Fruit fly (Drosophila melanogaster): ENCODE data around the gene lost.
A peak's percentile ranks its signal among the peaks of the same experiment; 100 is the strongest.

The lost gene

dm6 chr3R:4382165-4382564 is 20.7 kb upstream of the lost start:
- TF ChIP-seq pan (optimal IDR thresholded peaks at IDR 0.05) (no peak), CG32264 (GFP tag; optimal IDR thresholded peaks at IDR 0.05) (no peak), Hnf4 (GFP tag; optimal IDR thresholded peaks at IDR 0.05) (no peak), Abd-B (GFP tag; optimal IDR thresholded peaks at IDR 0.05) (no peak), sage (GFP tag; optimal IDR thresholded peaks at IDR 0.05) (no peak), rgr (GFP tag; optimal IDR thresholded peaks at IDR 0.05) (no peak), dl (GFP tag; optimal IDR thresholded peaks at IDR 0.05; ENCODE audit: insufficient read depth in 1 of 2, partially characterized antibody in 2 of 2) (no peak), tai (GFP tag; optimal IDR thresholded peaks at IDR 0.05) (no peak), Rel (GFP tag; optimal IDR thresholded peaks at IDR 0.05) (no peak), Rel (tag; optimal IDR thresholded peaks at IDR 0.05) (no peak), dsf (GFP tag; optimal IDR thresholded peaks at IDR 0.05; ENCODE audit: borderline replicate concordance) (no peak), OdsH (GFP tag; optimal IDR thresholded peaks at IDR 0.05) (no peak)

- peak; percentile 25 for TF ChIP-seq Myc (optimal IDR thresholded peaks at IDR 0.05)
- peak; percentile 35 for TF ChIP-seq rgr (GFP tag; optimal IDR thresholded peaks at IDR 0.05)
- TF ChIP-seq dmrt93B (GFP tag; optimal IDR thresholded peaks at IDR 0.05) = no peak
- peak; percentile 59 for TF ChIP-seq HLH106 (tag; optimal IDR thresholded peaks at IDR 0.05)
- TF ChIP-seq Mio (GFP tag; optimal IDR thresholded peaks at IDR 0.05) = no peak
- TF ChIP-seq Vsx2 (GFP tag; optimal IDR thresholded peaks at IDR 0.05; ENCODE audit: partially characterized antibody) = no peak
- TF ChIP-seq tai (GFP tag; optimal IDR thresholded peaks at IDR 0.05) = no peak
- TF ChIP-seq psq (GFP tag; optimal IDR thresholded peaks at IDR 0.05) = peak; percentile 23
- TF ChIP-seq Rel (GFP tag; optimal IDR thresholded peaks at IDR 0.05) = no peak
- peak; percentile 90 for TF ChIP-seq Rel (tag; optimal IDR thresholded peaks at IDR 0.05)
- TF ChIP-seq N (GFP tag; optimal IDR thresholded peaks at IDR 0.05) = no peak
- TF ChIP-seq OdsH (GFP tag; optimal IDR thresholded peaks at IDR 0.05) = no peak
- no peak for TF ChIP-seq Hr78 (GFP tag; optimal IDR thresholded peaks at IDR 0.05)
- TF ChIP-seq Hnf4 (GFP tag; optimal IDR thresholded peaks at IDR 0.05) = peak; percentile 51
- no peak for TF ChIP-seq jim (GFP tag; optimal IDR thresholded peaks at IDR 0.05)
- TF ChIP-seq br (GFP tag; optimal IDR thresholded peaks at IDR 0.05) = no peak
- TF ChIP-seq dl (GFP tag; optimal IDR thresholded peaks at IDR 0.05; ENCODE audit: insufficient read depth in 1 of 2, partially characterized antibody in 2 of 2) = no peak
- peak; percentile 7 for TF ChIP-seq Hr83 (GFP tag; optimal IDR thresholded peaks at IDR 0.05; ENCODE audit: poor library complexity, severe bottlenecking)
- no peak for TF ChIP-seq woc (GFP tag; optimal IDR thresholded peaks at IDR 0.05)
- peak in 1 of 2 experiments; percentile 44 for TF ChIP-seq foxo (GFP tag; optimal IDR thresholded peaks at IDR 0.05)
- TF ChIP-seq Sp1 (GFP tag; optimal IDR thresholded peaks at IDR 0.05) = peak; percentile 41
Observed at dm6 chr3R:4387490-4387889, 15.4 kb upstream of the lost start, which contains the start of gene tub. tub (plus strand) TSS chr3R:4387742.

- TF ChIP-seq Hr83 (GFP tag; optimal IDR thresholded peaks at IDR 0.05; ENCODE audit: poor library complexity, severe bottlenecking) (peak; percentile 63), Myc (optimal IDR thresholded peaks at IDR 0.05) (peak; percentile 67), Rel (GFP tag; optimal IDR thresholded peaks at IDR 0.05) (no peak), Rel (tag; optimal IDR thresholded peaks at IDR 0.05) (peak; percentile 21), pan (optimal IDR thresholded peaks at IDR 0.05) (no peak)
Observed at dm6 chr3R:4390133-4390532, 12.7 kb upstream of the lost start, which contains the start of gene CG14646. CG14646 (plus strand) TSS chr3R:4390366.

dm6 chr3R:4394117-4394516 is 8.8 kb upstream of the lost start, which contains the start of gene CG34112:
CG34112 (minus strand) TSS chr3R:4394259.
- no peak for TF ChIP-seq tai (GFP tag; optimal IDR thresholded peaks at IDR 0.05)
- no peak for TF ChIP-seq pan (optimal IDR thresholded peaks at IDR 0.05)
- TF ChIP-seq Abd-B (GFP tag; optimal IDR thresholded peaks at IDR 0.05) = no peak
- TF ChIP-seq ey (GFP tag; optimal IDR thresholded peaks at IDR 0.05) = no peak
- peak; percentile 11 for TF ChIP-seq Sp1 (GFP tag; optimal IDR thresholded peaks at IDR 0.05)
- no peak for TF ChIP-seq Mio (GFP tag; optimal IDR thresholded peaks at IDR 0.05)
- TF ChIP-seq Jra (GFP tag; optimal IDR thresholded peaks at IDR 0.05) = no peak
- TF ChIP-seq OdsH (GFP tag; optimal IDR thresholded peaks at IDR 0.05) = no peak
- TF ChIP-seq sage (GFP tag; optimal IDR thresholded peaks at IDR 0.05) = no peak
- no peak for TF ChIP-seq N (GFP tag; optimal IDR thresholded peaks at IDR 0.05)
- TF ChIP-seq CrebA (GFP tag; optimal IDR thresholded peaks at IDR 0.05; ENCODE audit: borderline replicate concordance) = no peak
- TF ChIP-seq brk (GFP tag; optimal IDR thresholded peaks at IDR 0.05) = no peak
- TF ChIP-seq Myc (optimal IDR thresholded peaks at IDR 0.05) = no peak
- no peak for TF ChIP-seq foxo (GFP tag; optimal IDR thresholded peaks at IDR 0.05)
- no peak for TF ChIP-seq Dfd (GFP tag; optimal IDR thresholded peaks at IDR 0.05)
- TF ChIP-seq dmrt93B (GFP tag; optimal IDR thresholded peaks at IDR 0.05) = no peak
- TF ChIP-seq CG32264 (GFP tag; optimal IDR thresholded peaks at IDR 0.05) = no peak
- no peak for TF ChIP-seq woc (GFP tag; optimal IDR thresholded peaks at IDR 0.05)
- TF ChIP-seq br (GFP tag; optimal IDR thresholded peaks at IDR 0.05) = peak; percentile 45
- TF ChIP-seq jim (GFP tag; optimal IDR thresholded peaks at IDR 0.05) = no peak
- no peak for TF ChIP-seq GATAd (GFP tag; optimal IDR thresholded peaks at IDR 0.05)
- TF ChIP-seq usp (GFP tag; optimal IDR thresholded peaks at IDR 0.05) = no peak
- no peak for TF ChIP-seq lola (GFP tag; optimal IDR thresholded peaks at IDR 0.05)
- TF ChIP-seq fru (GFP tag; optimal IDR thresholded peaks at IDR 0.05) = no peak
- peak; percentile 17 for TF ChIP-seq Hnf4 (GFP tag; optimal IDR thresholded peaks at IDR 0.05)
- peak; percentile 8 for TF ChIP-seq psq (GFP tag; optimal IDR thresholded peaks at IDR 0.05)
- TF ChIP-seq sv (GFP tag; optimal IDR thresholded peaks at IDR 0.05) = no peak
- no peak for TF ChIP-seq Vsx2 (GFP tag; optimal IDR thresholded peaks at IDR 0.05; ENCODE audit: partially characterized antibody)
- peak; percentile 37 to 72 for TF ChIP-seq dl (GFP tag; optimal IDR thresholded peaks at IDR 0.05; ENCODE audit: insufficient read depth in 1 of 2, partially characterized antibody in 2 of 2)
- TF ChIP-seq h (GFP tag; optimal IDR thresholded peaks at IDR 0.05) = peak; percentile 53
- TF ChIP-seq Hr83 (GFP tag; optimal IDR thresholded peaks at IDR 0.05; ENCODE audit: poor library complexity, severe bottlenecking) = peak; percentile 73
- TF ChIP-seq Dif (GFP tag; optimal IDR thresholded peaks at IDR 0.05; ENCODE audit: partially characterized antibody) = peak; percentile 80
- TF ChIP-seq Hr78 (GFP tag; optimal IDR thresholded peaks at IDR 0.05) = no peak
- no peak for TF ChIP-seq CG9705 (GFP tag; optimal IDR thresholded peaks at IDR 0.05)
- no peak for TF ChIP-seq Rel (GFP tag; optimal IDR thresholded peaks at IDR 0.05)
- TF ChIP-seq Rel (tag; optimal IDR thresholded peaks at IDR 0.05) = peak; percentile 53
- no peak for TF ChIP-seq HLH106 (tag; optimal IDR thresholded peaks at IDR 0.05)
- TF ChIP-seq rgr (GFP tag; optimal IDR thresholded peaks at IDR 0.05) = peak; percentile 5
